Worm (Caenorhabditis elegans) whole organism, L4/young adult: ENCODE measurements around the gene H40L08.1.

Source experiments
- W03F9.2 ChIP-seq: fragments of 150-350 bp; optimal IDR thresholded peaks from 2 replicates; lab custom pipeline; 2014; ENCODE audit warnings: missing biosample characterization, missing genetic modification characterization
- dao-5 ChIP-seq: sonication (generic microtip); optimal IDR thresholded peaks from 2 replicates; lab custom pipeline; 2016; ENCODE audit warnings: missing genotype, missing genetic modification characterization, moderate library complexity, missing compliant biosample characterization
- him-1 ChIP-seq: sonication (generic microtip); optimal IDR thresholded peaks from 2 replicates; lab custom pipeline; 2016; ENCODE audit warnings: missing genotype, missing genetic modification reagents, missing genetic modification characterization, missing compliant biosample characterization

DNA sequence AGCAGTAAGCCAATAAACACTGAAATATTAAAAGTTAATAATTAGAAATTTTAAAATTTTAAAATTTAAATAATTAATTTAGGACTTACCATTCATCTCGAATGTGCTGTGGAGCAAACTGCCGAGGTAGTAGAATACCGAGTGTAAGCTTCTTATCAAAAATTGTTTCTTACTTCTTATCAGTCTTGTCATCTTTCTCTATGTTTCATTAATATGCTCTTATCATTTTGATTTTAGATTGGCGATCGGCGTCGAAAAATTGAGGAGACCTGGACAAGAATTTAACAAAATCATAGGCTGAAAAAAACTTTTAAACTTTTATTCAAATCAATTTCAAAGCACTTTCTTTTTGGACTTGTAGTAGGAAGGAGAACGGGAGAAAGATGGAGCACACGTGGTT, 13.9 kb upstream of the H40L08.1 start, which contains the start of gene F09B12.3:
- TF ChIP-seq dao-5 (tag; lab: Kevin White, UChicago) (no peak), W03F9.2 (tag; lab: Kevin White, UChicago) (no peak), him-1 (tag; lab: Kevin White, UChicago) (no peak)
